Fruit fly (Drosophila melanogaster): ENCODE results near the gene CG5111.

The CG5111 gene

dm6 chr3R:25515450-25516288, 9.6 kb downstream of the CG5111 start, which contains the start of gene msi:
msi (plus strand) TSS chr3R:25516118.
- TF ChIP-seq CG14655 (GFP tag; optimal IDR thresholded peaks at IDR 0.05), result peak; percentile 99
- peak; percentile 92 for TF ChIP-seq Pif1A (GFP tag; optimal IDR thresholded peaks at IDR 0.05)
- peak; percentile 97 for TF ChIP-seq Snoo (tag; optimal IDR thresholded peaks at IDR 0.05)
- TF ChIP-seq CG10348 (GFP tag; IDR thresholded peaks at IDR 0.05), result peak; percentile 94
- peak; percentile 95 for TF ChIP-seq CG34367 (tag; optimal IDR thresholded peaks at IDR 0.05)
- peak; percentile 97 for TF ChIP-seq CG8301 (tag; optimal IDR thresholded peaks at IDR 0.05)
- TF ChIP-seq gl (tag; optimal IDR thresholded peaks at IDR 0.05), result peak; percentile 87
- peak; percentile 99 for TF ChIP-seq CG15710 (tag; optimal IDR thresholded peaks at IDR 0.05)
- TF ChIP-seq CG4496 (GFP tag; IDR thresholded peaks at IDR 0.05), result peak; percentile 97
- peak; percentile 99 for TF ChIP-seq CG9948 (tag; optimal IDR thresholded peaks at IDR 0.05)
- peak; percentile 95 for TF ChIP-seq rn (GFP tag; IDR thresholded peaks at IDR 0.05)
- peak; percentile 88 for TF ChIP-seq CG13204 (GFP tag; optimal IDR thresholded peaks at IDR 0.05)
- TF ChIP-seq Ets98B (GFP tag; IDR thresholded peaks at IDR 0.05), result peak; percentile 98
- peak; percentile 99 for TF ChIP-seq CG8159 (tag; optimal IDR thresholded peaks at IDR 0.05)
- peak; percentile 77 for TF ChIP-seq EcR (GFP tag; optimal IDR thresholded peaks at IDR 0.05)
- peak; percentile 94 for TF ChIP-seq fd96Ca (GFP tag; IDR thresholded peaks at IDR 0.05)
- peak; percentile 98 for TF ChIP-seq D1 (tag; optimal IDR thresholded peaks at IDR 0.05)
- TF ChIP-seq CG12605 (GFP tag; IDR thresholded peaks at IDR 0.05), result peak; percentile 96
- TF ChIP-seq CG32121 (GFP tag; IDR thresholded peaks at IDR 0.05), result peak; percentile 99
- TF ChIP-seq Pif1B (GFP tag; optimal IDR thresholded peaks at IDR 0.05), result peak; percentile 96
- TF ChIP-seq CG17806 (tag; optimal IDR thresholded peaks at IDR 0.05), result peak; percentile 99

- TF ChIP-seq CG4496 (GFP tag; IDR thresholded peaks at IDR 0.05) (0 out of 3 replicates have a peak, but pooled peaks have one; percentile 13), Pif1B (GFP tag; optimal IDR thresholded peaks at IDR 0.05) (no peak)
Observed at dm6 chr3R:25517521-25517920, 11.4 kb downstream of the CG5111 start.

DNA sequence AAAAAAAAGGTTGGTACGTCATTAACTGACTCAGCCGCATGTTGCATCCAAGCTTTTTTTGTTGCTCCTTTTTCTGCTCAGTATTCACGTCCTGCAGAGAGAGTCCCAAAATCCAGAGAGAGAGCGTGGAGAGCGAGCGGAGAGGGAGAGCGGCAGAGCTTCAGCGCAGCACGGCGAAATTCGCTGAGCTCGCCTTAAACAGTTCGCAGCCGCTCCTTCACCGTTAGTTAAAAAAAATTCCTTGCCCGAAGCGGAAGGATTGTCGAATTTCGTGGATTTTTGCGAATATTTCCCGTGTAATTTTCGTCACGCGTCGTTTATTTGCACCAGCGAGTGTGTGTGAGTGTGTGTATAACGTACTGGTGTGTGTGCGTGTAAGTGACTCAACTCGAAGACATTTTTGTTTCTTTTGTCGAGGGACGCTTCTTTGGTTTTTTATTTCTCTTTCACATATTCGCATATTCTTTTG, 12.1 kb downstream of the CG5111 start:
- no peak for TF ChIP-seq CG8159 (tag; optimal IDR thresholded peaks at IDR 0.05)
- TF ChIP-seq CG17806 (tag; optimal IDR thresholded peaks at IDR 0.05), result no peak
- 0 out of 2 replicates have a peak, but pooled peaks have one; percentile 18 for TF ChIP-seq rn (GFP tag; IDR thresholded peaks at IDR 0.05)
- TF ChIP-seq Ets98B (GFP tag; IDR thresholded peaks at IDR 0.05), result no peak
- TF ChIP-seq Pif1A (GFP tag; optimal IDR thresholded peaks at IDR 0.05), result no peak
- no peak for TF ChIP-seq CG9948 (tag; optimal IDR thresholded peaks at IDR 0.05)
- TF ChIP-seq CG14655 (GFP tag; optimal IDR thresholded peaks at IDR 0.05), result peak; percentile 40
- no peak for TF ChIP-seq D1 (tag; optimal IDR thresholded peaks at IDR 0.05)
- no peak for TF ChIP-seq CG10348 (GFP tag; IDR thresholded peaks at IDR 0.05)
- TF ChIP-seq CG32121 (GFP tag; IDR thresholded peaks at IDR 0.05), result no peak
- peak; percentile 60 for TF ChIP-seq CG13204 (GFP tag; optimal IDR thresholded peaks at IDR 0.05)
- TF ChIP-seq EcR (GFP tag; optimal IDR thresholded peaks at IDR 0.05), result peak; percentile 19
- no peak; the same call in 1 of the 2 replicates for TF ChIP-seq CG12605 (GFP tag; IDR thresholded peaks at IDR 0.05)
- TF ChIP-seq Snoo (tag; optimal IDR thresholded peaks at IDR 0.05), result no peak
- no peak; the same call in 2 of the 3 replicates for TF ChIP-seq fd96Ca (GFP tag; IDR thresholded peaks at IDR 0.05)
- TF ChIP-seq CG8301 (tag; optimal IDR thresholded peaks at IDR 0.05), result no peak
- no peak for TF ChIP-seq CG15710 (tag; optimal IDR thresholded peaks at IDR 0.05)
- peak; percentile 14 for TF ChIP-seq Pif1B (GFP tag; optimal IDR thresholded peaks at IDR 0.05)
- peak; percentile 83 for TF ChIP-seq CG4496 (GFP tag; IDR thresholded peaks at IDR 0.05)
- peak; percentile 24 for TF ChIP-seq CG34367 (tag; optimal IDR thresholded peaks at IDR 0.05)
- peak; percentile 46 for TF ChIP-seq gl (tag; optimal IDR thresholded peaks at IDR 0.05)

dm6 chr3R:25518584-25518983, 12.5 kb downstream of the CG5111 start:
- TF ChIP-seq CG8159 (tag; optimal IDR thresholded peaks at IDR 0.05) (no peak), rn (GFP tag; IDR thresholded peaks at IDR 0.05) (no peak), Snoo (tag; optimal IDR thresholded peaks at IDR 0.05) (no peak), D1 (tag; optimal IDR thresholded peaks at IDR 0.05) (peak; percentile 38)

DNA sequence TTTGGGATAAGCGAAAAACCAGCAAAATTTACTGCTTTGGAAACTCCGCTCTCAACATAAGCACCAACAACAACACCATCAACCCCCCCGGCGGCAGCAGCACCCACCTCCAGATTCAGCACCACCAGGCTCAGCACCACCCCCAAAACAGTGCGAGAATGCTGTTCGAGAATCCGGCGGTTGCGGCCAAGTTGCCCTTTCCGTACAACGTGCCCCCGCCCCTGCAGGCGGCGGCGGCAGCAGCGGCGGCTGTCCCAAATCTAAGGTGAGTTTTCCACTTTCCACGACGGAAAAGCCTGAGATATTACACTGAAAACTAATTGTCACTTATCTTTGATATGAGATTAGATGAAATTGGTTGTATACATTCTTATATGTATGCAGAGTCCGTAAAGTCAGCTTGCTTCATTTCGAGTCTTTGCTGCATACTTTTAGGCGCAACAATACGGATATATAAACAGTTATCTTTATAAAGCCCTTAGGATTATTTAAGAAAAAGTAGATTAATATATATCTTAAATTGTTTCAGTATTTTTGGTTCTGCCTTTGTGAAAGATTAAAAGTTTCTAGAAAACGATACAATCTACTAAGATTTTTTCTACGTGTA, 13.5 kb downstream of the CG5111 start:
- TF ChIP-seq CG8301 (tag; optimal IDR thresholded peaks at IDR 0.05), result peak; percentile 3
- no peak for TF ChIP-seq CG10348 (GFP tag; IDR thresholded peaks at IDR 0.05)
- TF ChIP-seq CG32121 (GFP tag; IDR thresholded peaks at IDR 0.05), result peak; percentile 23; the same call in 1 of the 2 replicates
- TF ChIP-seq CG9948 (tag; optimal IDR thresholded peaks at IDR 0.05), result peak; percentile 24
- TF ChIP-seq CG8159 (tag; optimal IDR thresholded peaks at IDR 0.05), result peak; percentile 27
- peak; percentile 17 for TF ChIP-seq CG17806 (tag; optimal IDR thresholded peaks at IDR 0.05)
- peak; percentile 36 for TF ChIP-seq CG14655 (GFP tag; optimal IDR thresholded peaks at IDR 0.05)
- TF ChIP-seq EcR (GFP tag; optimal IDR thresholded peaks at IDR 0.05), result no peak
- TF ChIP-seq CG15710 (tag; optimal IDR thresholded peaks at IDR 0.05), result peak; percentile 10
- no peak for TF ChIP-seq fd96Ca (GFP tag; IDR thresholded peaks at IDR 0.05)
- TF ChIP-seq CG13204 (GFP tag; optimal IDR thresholded peaks at IDR 0.05), result peak; percentile 9
- TF ChIP-seq Pif1A (GFP tag; optimal IDR thresholded peaks at IDR 0.05), result peak; percentile 9

All from whole organism, pupa.